Worm (Caenorhabditis elegans) whole organism, midembryonic: ENCODE data around the gene nifk-1.

Source experiments
- T22C8.4 ChIP-seq: fragments of 200-800 bp; sonication (Bioruptor generic); IDR thresholded peaks from 2 replicates; pipeline ENCODE4 v1.3.6; 2022; ENCODE audit warnings: missing genetic modification characterization, missing compliant biosample characterization
- cog-1 ChIP-seq: sonication (generic microtip); optimal IDR thresholded peaks from 2 replicates; lab custom pipeline; 2016; ENCODE audit warnings: missing genetic modification characterization, missing compliant biosample characterization
- flt-1 ChIP-seq: fragments of 200-800 bp; sonication (Bioruptor generic); IDR thresholded peaks from 2 replicates; pipeline ENCODE4 v1.3.6; 2022; ENCODE audit warnings: missing genetic modification characterization, missing compliant biosample characterization
- klf-2 ChIP-seq: fragments of 200-800 bp; sonication (Bioruptor generic); conservative IDR thresholded peaks from 2 replicates; pipeline ENCODE4 v1.3.6; 2022; ENCODE audit warnings: missing genetic modification reagents, missing genetic modification characterization, missing compliant biosample characterization
- med-1 ChIP-seq: sonication (generic microtip); optimal IDR thresholded peaks from 2 replicates; lab custom pipeline; 2017; ENCODE audit warnings: missing genetic modification characterization, mild to moderate bottlenecking, missing compliant biosample characterization, antibody characterized with exemption, missing genetic modification reagents; ENCODE audit not compliant: insufficient read depth
- ref-1 ChIP-seq: fragments of 200-800 bp; sonication (Bioruptor generic); conservative IDR thresholded peaks from 2 replicates; pipeline ENCODE4 v1.3.6; 2022; ENCODE audit warnings: missing genetic modification reagents, missing genetic modification characterization, missing compliant biosample characterization
- tab-1 ChIP-seq: fragments of 200-800 bp; sonication (Bioruptor generic); IDR thresholded peaks from 2 replicates; pipeline ENCODE4 v1.3.6; 2022; ENCODE audit warnings: missing genetic modification characterization, missing compliant biosample characterization
- ztf-23 ChIP-seq: fragments of 200-800 bp; sonication (Bioruptor generic); IDR thresholded peaks from 2 replicates; pipeline ENCODE4 v1.3.6; 2022; ENCODE audit warnings: missing genetic modification reagents, missing genetic modification characterization, missing compliant biosample characterization
- ztf-29 ChIP-seq: fragments of 200-800 bp; sonication (Bioruptor generic); IDR thresholded peaks from 2 replicates; pipeline ENCODE4 v1.3.6; 2022; ENCODE audit warnings: missing genetic modification reagents, missing genetic modification characterization, missing compliant biosample characterization

nifk-1 gene

DNA sequence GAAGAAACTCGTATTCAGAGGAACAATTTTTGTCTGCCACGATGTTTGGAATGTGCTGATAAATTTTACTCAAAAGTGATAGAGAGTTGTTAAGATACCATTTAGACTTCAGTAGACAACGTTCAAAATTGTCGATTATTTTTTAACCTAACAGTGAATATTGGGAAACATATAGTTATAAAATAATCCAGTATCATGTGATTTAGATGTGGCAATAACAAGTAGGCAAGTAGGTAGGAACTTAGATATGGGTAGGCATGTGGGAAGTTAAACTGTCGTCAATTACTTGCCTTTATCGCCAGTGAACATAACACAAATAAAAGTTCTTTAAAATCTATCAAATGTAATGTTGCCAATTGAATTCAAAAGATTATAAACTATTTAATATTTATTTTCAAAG lies 21.6 kb downstream of the nifk-1 start, which contains the start of gene T23F11.11:
T23F11.11 (minus strand) TSS at position 101 of the 400 bp plus-strand sequence.
- TF ChIP-seq ztf-29 (GFP tag; lab: Robert Waterston, UW) (no peak), tab-1 (GFP tag; lab: Robert Waterston, UW) (no peak), med-1 (no peak), T22C8.4 (no peak), ref-1 (no peak), klf-2 (GFP tag; lab: Robert Waterston, UW) (no peak), flt-1 (no peak), ztf-23 (GFP tag; lab: Robert Waterston, UW) (no peak), cog-1 (tag; lab: Kevin White, UChicago) (no peak)

- TF ChIP-seq T22C8.4 = no peak
- no peak for TF ChIP-seq ztf-29 (GFP tag; lab: Robert Waterston, UW)
- no peak for TF ChIP-seq tab-1 (GFP tag; lab: Robert Waterston, UW)
- no peak for TF ChIP-seq flt-1
- no peak for TF ChIP-seq ztf-23 (GFP tag; lab: Robert Waterston, UW)
- no peak for TF ChIP-seq ref-1
- TF ChIP-seq cog-1 (tag; lab: Kevin White, UChicago) = no peak
- TF ChIP-seq med-1 = no peak
- no peak for TF ChIP-seq klf-2 (GFP tag; lab: Robert Waterston, UW)
Measured at ce11 chrIII:4668073-4668472, 25.0 kb downstream of the nifk-1 start.

DNA sequence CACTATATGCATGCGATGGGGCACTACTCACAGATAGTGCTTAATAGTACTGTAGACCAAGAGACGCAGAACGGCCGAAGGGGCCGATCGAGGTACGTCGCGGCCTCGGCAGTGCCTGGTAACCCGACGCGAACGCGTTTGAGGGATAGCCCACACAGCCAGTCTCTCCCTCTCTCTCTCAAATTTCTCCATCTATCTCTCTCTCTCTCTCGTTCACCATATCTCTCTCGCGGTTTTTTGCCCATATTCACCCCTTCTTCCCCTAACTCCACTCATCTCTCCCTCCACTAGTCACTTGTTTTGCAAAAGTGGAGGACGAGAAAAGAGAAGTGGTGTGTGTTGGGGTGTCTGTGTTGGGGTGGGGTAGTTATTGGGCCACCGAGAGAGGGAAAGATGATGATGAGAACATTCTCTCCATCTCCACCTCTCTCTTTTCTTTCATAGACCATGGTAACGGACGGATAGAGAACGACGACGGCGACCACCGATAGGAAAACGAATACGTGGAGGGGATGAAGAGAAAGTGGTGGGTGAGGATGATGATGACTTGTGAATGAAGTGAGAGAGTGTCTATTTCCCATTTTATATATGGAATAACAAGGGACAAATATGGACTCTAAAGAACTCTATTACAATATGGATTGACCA lies 26.2 kb downstream of the nifk-1 start:
- TF ChIP-seq med-1 (no peak), klf-2 (GFP tag; lab: Robert Waterston, UW) (0 out of 2 replicates have a peak, but pooled peaks have one; percentile 37), flt-1 (peak; percentile 62; the same call in 1 of the 2 replicates)

ce11 chrIII:4665272-4665671 lies 27.8 kb downstream of the nifk-1 start, which contains the start of gene T23F11.4:
TSS of gene T23F11.4 (minus strand) at chrIII:4665372.
- TF ChIP-seq ztf-23 (GFP tag; lab: Robert Waterston, UW) (no peak), ref-1 (no peak), med-1 (no peak), cog-1 (tag; lab: Kevin White, UChicago) (no peak), T22C8.4 (no peak), tab-1 (GFP tag; lab: Robert Waterston, UW) (no peak), klf-2 (GFP tag; lab: Robert Waterston, UW) (no peak), flt-1 (no peak)

- no peak for TF ChIP-seq T22C8.4
Measured at ce11 chrIII:4659426-4659825, 33.7 kb downstream of the nifk-1 start.

DNA sequence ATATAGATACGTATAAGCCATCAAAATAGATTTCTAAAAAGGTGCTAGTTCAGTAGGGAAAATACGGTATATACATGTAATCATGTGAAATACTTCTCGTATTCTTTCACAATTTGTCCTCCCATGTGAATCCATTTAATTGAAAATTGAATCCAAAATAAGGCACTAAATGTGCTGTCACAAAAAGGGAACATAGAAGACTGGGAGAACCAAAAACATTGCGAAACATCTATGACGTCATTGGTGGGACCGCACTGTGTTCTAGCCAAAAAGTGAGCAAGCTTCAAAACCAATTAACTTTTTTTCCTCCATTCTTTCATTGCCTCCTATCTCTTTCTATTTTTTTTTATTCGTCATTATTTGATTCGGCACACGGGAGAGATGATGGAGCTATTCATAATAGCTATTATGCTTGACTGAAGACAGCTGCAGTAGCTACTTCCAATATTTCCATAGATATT lies 34.7 kb downstream of the nifk-1 start, which contains the start of gene cdka-1:
cdka-1 (plus strand) TSS at position 411 of the 461 bp plus-strand sequence.
- TF ChIP-seq flt-1 = no peak
- no peak for TF ChIP-seq med-1
- no peak for TF ChIP-seq ztf-23 (GFP tag; lab: Robert Waterston, UW)
- TF ChIP-seq ref-1 = no peak

DNA sequence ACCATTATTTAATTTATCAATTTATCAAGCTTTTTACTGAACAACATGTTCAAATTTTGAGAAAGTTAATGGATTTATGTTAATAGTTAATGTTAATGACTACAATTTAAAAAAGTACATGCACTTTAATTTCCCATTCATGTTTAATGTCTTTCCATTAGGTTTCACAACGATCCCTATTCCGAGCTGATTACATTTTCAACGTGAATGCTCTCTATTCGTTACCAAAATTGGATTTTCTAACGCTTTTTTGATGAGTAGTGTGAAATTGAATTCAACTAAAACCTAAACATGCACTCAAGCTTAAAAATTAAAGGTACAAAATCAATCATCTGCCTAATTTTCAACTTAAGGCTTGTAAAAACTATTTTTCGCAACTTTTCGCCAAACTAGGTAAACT lies 35.7 kb downstream of the nifk-1 start:
- no peak for TF ChIP-seq tab-1 (GFP tag; lab: Robert Waterston, UW)
- TF ChIP-seq med-1 = no peak
- TF ChIP-seq T22C8.4 = no peak
- no peak for TF ChIP-seq ztf-29 (GFP tag; lab: Robert Waterston, UW)
- TF ChIP-seq flt-1 = no peak
- TF ChIP-seq klf-2 (GFP tag; lab: Robert Waterston, UW) = no peak
- TF ChIP-seq ref-1 = no peak
- TF ChIP-seq cog-1 (tag; lab: Kevin White, UChicago) = no peak
- no peak for TF ChIP-seq ztf-23 (GFP tag; lab: Robert Waterston, UW)

DNA sequence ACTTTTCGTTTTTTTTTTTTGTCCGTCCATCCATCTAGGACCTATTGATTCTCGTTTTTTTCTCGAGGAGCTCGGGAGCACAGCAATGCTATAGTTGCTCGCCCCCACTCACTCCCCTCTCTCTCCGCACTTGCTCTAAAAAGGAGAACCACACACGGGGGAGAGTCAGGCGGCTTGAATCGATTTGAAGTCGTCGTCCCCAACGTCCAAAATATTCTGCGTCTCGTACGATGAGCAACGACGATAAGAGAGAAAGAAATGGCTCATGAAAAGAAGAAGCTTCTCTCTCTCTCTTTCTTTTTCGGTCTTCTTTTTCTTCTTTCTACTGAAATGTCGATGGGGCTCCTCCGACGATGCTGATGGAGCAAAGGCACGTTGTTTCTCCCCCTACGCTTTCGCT lies 36.7 kb downstream of the nifk-1 start:
- TF ChIP-seq ref-1 (no peak), ztf-23 (GFP tag; lab: Robert Waterston, UW) (0 out of 2 replicates have a peak, but pooled peaks have one; percentile 22), tab-1 (GFP tag; lab: Robert Waterston, UW) (no peak), T22C8.4 (no peak)

- TF ChIP-seq cog-1 (tag; lab: Kevin White, UChicago) = no peak
- no peak for TF ChIP-seq flt-1
- TF ChIP-seq med-1 = no peak
- TF ChIP-seq ztf-29 (GFP tag; lab: Robert Waterston, UW) = no peak
- TF ChIP-seq tab-1 (GFP tag; lab: Robert Waterston, UW) = no peak
- no peak for TF ChIP-seq ref-1
- no peak for TF ChIP-seq T22C8.4
- no peak for TF ChIP-seq ztf-23 (GFP tag; lab: Robert Waterston, UW)
- no peak for TF ChIP-seq klf-2 (GFP tag; lab: Robert Waterston, UW)
Measured at ce11 chrIII:4655402-4655801, 37.7 kb downstream of the nifk-1 start, which contains the start of gene T23F11.2. TSS of gene T23F11.2 (minus strand) at chrIII:4655502.

ce11 chrIII:4653912-4654311 lies 39.2 kb downstream of the nifk-1 start:
- TF ChIP-seq klf-2 (GFP tag; lab: Robert Waterston, UW) (no peak), tab-1 (GFP tag; lab: Robert Waterston, UW) (no peak), ztf-23 (GFP tag; lab: Robert Waterston, UW) (no peak)

DNA sequence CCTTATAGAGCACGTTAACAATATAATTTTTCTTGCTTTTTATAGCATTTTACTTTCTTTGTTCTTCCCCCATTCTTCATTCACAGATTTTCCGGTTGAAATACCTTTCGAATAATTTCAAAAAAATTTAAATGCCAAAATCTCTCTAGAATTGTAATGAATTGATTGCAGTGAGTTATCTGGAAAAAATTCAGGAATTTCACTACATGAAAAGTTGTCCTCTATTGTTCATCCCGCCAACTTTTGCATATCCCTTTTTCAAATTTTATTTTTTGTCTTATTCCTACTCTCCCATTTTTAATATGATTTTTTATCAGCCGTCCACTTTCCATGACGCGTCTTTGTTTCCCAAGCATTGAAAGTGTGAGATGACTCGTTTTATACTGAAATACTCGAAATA lies 39.7 kb downstream of the nifk-1 start:
- TF ChIP-seq med-1 = no peak
- no peak for TF ChIP-seq T22C8.4
- TF ChIP-seq ztf-29 (GFP tag; lab: Robert Waterston, UW) = no peak
- no peak for TF ChIP-seq ref-1
- no peak for TF ChIP-seq cog-1 (tag; lab: Kevin White, UChicago)
- no peak for TF ChIP-seq klf-2 (GFP tag; lab: Robert Waterston, UW)
- no peak for TF ChIP-seq flt-1
- TF ChIP-seq ztf-23 (GFP tag; lab: Robert Waterston, UW) = no peak
- no peak for TF ChIP-seq tab-1 (GFP tag; lab: Robert Waterston, UW)
